Worm (Caenorhabditis elegans) whole organism, L4 larva: ENCODE results near the gene Y69H2.17.

Experiments used
- D1046.2 ChIP-seq: fragments of 200-800 bp; sonication (Bioruptor generic); IDR thresholded peaks from 2 replicates; pipeline ENCODE4 v1.3.6; 2022; ENCODE audit warnings: missing genetic modification characterization, missing compliant biosample characterization
- F37D6.2 ChIP-seq: sonication (generic microtip); optimal IDR thresholded peaks from 2 replicates; lab custom pipeline; 2016; ENCODE audit warnings: mild to moderate bottlenecking, missing genetic modification characterization, missing compliant biosample characterization
- aly-2 ChIP-seq: sonication (generic microtip); optimal IDR thresholded peaks from 2 replicates; lab custom pipeline; 2018; ENCODE audit warnings: missing biosample characterization, missing genetic modification characterization
- ceh-20 ChIP-seq: fragments of 200-800 bp; sonication (Bioruptor generic); IDR thresholded peaks from 2 replicates; pipeline ENCODE4 v1.3.6; 2022; ENCODE audit warnings: missing genetic modification reagents, missing genetic modification characterization, missing compliant biosample characterization
- ceh-32 ChIP-seq: sonication (generic microtip); optimal IDR thresholded peaks from 2 replicates; lab custom pipeline; 2016; ENCODE audit warnings: mild to moderate bottlenecking, missing genetic modification characterization, missing compliant biosample characterization; ENCODE audit not compliant: poor library complexity
- dmd-9 ChIP-seq: fragments of 200-800 bp; sonication (Bioruptor generic); IDR thresholded peaks from 2 replicates; pipeline ENCODE4 v1.3.6; 2022; ENCODE audit warnings: missing genetic modification reagents, missing genetic modification characterization, missing compliant biosample characterization
- lin-1 ChIP-seq: fragments of 200-800 bp; sonication (Bioruptor generic); IDR thresholded peaks from 2 replicates; pipeline ENCODE4 v1.3.6; 2022; ENCODE audit warnings: missing genetic modification reagents, missing genetic modification characterization, missing compliant biosample characterization
- lin-29 ChIP-seq: fragments of 200-800 bp; sonication (Bioruptor generic); IDR thresholded peaks from 2 replicates; pipeline ENCODE4 v1.3.6; 2022; ENCODE audit warnings: missing genetic modification reagents, missing genetic modification characterization, missing compliant biosample characterization
- lir-3 ChIP-seq: sonication (generic microtip); optimal IDR thresholded peaks from 2 replicates; lab custom pipeline; 2016; ENCODE audit warnings: mild to moderate bottlenecking, missing genetic modification characterization, missing compliant biosample characterization
- madf-5 ChIP-seq, 2 experiments: fragments of 200-800 bp; sonication (Bioruptor generic); IDR thresholded peaks; 2 replicates each; pipeline ENCODE4 v1.3.6; 2022; ENCODE audit warnings: missing compliant biosample characterization in 2 of 2, missing genetic modification characterization in 2 of 2
- mdl-1 ChIP-seq, 2 experiments: fragments of 150-350 bp in 1 of 2; sonication (generic microtip) in 1 of 2; optimal IDR thresholded peaks; 2 replicates each; lab custom pipeline; 2014 to 2017; ENCODE audit warnings: missing biosample characterization in 2 of 2, missing genetic modification characterization in 2 of 2
- nhr-237 ChIP-seq: sonication (generic microtip); optimal IDR thresholded peaks from 2 replicates; lab custom pipeline; 2017; ENCODE audit warnings: missing biosample characterization, missing genetic modification characterization
- snpc-1.2 ChIP-seq: fragments of 200-800 bp; sonication (Bioruptor generic); IDR thresholded peaks from 2 replicates; pipeline ENCODE4 v1.3.6; 2022; ENCODE audit warnings: missing genetic modification reagents, missing genetic modification characterization, missing compliant biosample characterization
- vab-7 ChIP-seq: fragments of 200-800 bp; sonication (Bioruptor generic); IDR thresholded peaks from 2 replicates; pipeline ENCODE4 v1.3.6; 2022; ENCODE audit warnings: missing genetic modification reagents, missing genetic modification characterization, missing compliant biosample characterization
- zfp-3 ChIP-seq: fragments of 200-800 bp; sonication (Bioruptor generic); conservative IDR thresholded peaks from 2 replicates; pipeline ENCODE4 v1.3.6; 2022; ENCODE audit warnings: missing genetic modification reagents, missing genetic modification characterization, missing compliant biosample characterization
- zip-11 ChIP-seq: fragments of 200-800 bp; sonication (Bioruptor generic); IDR thresholded peaks from 2 replicates; pipeline ENCODE4 v1.3.6; 2022; ENCODE audit warnings: missing genetic modification characterization, missing compliant biosample characterization

Gene Y69H2.17

DNA sequence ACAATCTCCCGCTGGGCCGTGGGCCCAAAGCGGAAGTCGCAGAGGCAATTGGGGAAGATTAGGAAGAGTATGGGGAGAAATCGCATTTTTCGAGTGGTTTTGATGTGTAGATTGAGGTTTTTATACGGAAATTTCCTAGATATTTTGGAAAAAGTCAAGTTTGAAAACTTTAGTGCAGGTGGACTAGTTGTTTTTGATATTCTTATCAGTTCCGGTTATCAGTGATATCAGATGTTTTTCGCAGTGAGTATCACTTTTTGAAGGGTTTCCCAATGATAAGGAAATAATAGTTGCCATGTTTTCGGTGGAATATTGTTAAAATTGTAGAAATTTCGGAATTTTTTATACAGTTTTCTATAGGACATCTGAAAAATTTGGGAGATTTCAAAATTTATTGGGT is 49.6 kb downstream of the Y69H2.17 start, which contains the start of gene scl-20:
scl-20 (minus strand) TSS at position 101 of the 400 bp plus-strand sequence.
- TF ChIP-seq lin-1 (GFP tag; lab: Robert Waterston, UW) = no peak
- no peak for TF ChIP-seq mdl-1 (tag; optimal IDR thresholded peaks at IDR 0.05; lab: Kevin White, UChicago)
- TF ChIP-seq nhr-237 (tag; lab: Kevin White, UChicago) = no peak
- TF ChIP-seq dmd-9 (GFP tag; lab: Robert Waterston, UW) = no peak
- TF ChIP-seq aly-2 (tag; lab: Kevin White, UChicago) = no peak
- TF ChIP-seq zip-11 (GFP tag; lab: Robert Waterston, UW) = no peak
- TF ChIP-seq D1046.2 (GFP tag; lab: Robert Waterston, UW) = no peak
- TF ChIP-seq vab-7 = no peak
- no peak for TF ChIP-seq ceh-32 (tag; lab: Kevin White, UChicago)
- no peak for TF ChIP-seq snpc-1.2 (GFP tag; lab: Robert Waterston, UW)
- TF ChIP-seq lir-3 (tag; lab: Kevin White, UChicago) = no peak
- no peak for TF ChIP-seq zfp-3 (GFP tag; lab: Robert Waterston, UW)
- no peak for TF ChIP-seq madf-5 (GFP tag; IDR thresholded peaks at IDR 0.05; lab: Robert Waterston, UW)
- TF ChIP-seq lin-29 (GFP tag; lab: Robert Waterston, UW) = no peak
- TF ChIP-seq F37D6.2 (tag; lab: Kevin White, UChicago) = no peak
- TF ChIP-seq ceh-20 (GFP tag; lab: Robert Waterston, UW) = no peak
